Worm (Caenorhabditis elegans) whole organism, late embryonic: ENCODE results near the gene ptr-19.

Experiments
- K02D7.2 ChIP-seq: sonication (generic microtip); optimal IDR thresholded peaks from 2 replicates; lab custom pipeline; 2017; ENCODE audit warnings: mild to moderate bottlenecking, missing genetic modification characterization, missing compliant biosample characterization
- ama-1 ChIP-seq: fragments of 150-350 bp; optimal IDR thresholded peaks from 2 replicates; lab custom pipeline; 2014
- ceh-19 ChIP-seq: fragments of 200-800 bp; sonication (Bioruptor generic); optimal IDR thresholded peaks from 2 replicates; lab custom pipeline; 2018; ENCODE audit warnings: mild to moderate bottlenecking, missing genetic modification characterization, missing compliant biosample characterization
- ceh-24 ChIP-seq: sonication (generic microtip); optimal IDR thresholded peaks from 2 replicates; lab custom pipeline; 2016; ENCODE audit warnings: mild to moderate bottlenecking, missing genetic modification characterization, missing compliant biosample characterization
- dve-1 ChIP-seq: sonication (generic microtip); optimal IDR thresholded peaks from 2 replicates; lab custom pipeline; 2017; ENCODE audit warnings: antibody characterized with exemption, mild to moderate bottlenecking, missing genetic modification characterization, missing compliant biosample characterization
- elt-2 ChIP-seq: sonication (generic microtip); optimal IDR thresholded peaks from 2 replicates; lab custom pipeline; 2016; ENCODE audit warnings: missing genetic modification reagents, missing genetic modification characterization, missing compliant biosample characterization
- fkh-10 ChIP-seq: fragments of 150-350 bp; optimal IDR thresholded peaks from 2 replicates; lab custom pipeline; 2014; ENCODE audit warnings: missing biosample characterization, missing genetic modification reagents, missing genetic modification characterization
- gmeb-2 ChIP-seq: sonication (generic microtip); optimal IDR thresholded peaks from 2 replicates; lab custom pipeline; 2016; ENCODE audit warnings: missing genetic modification characterization, inconsistent platforms, missing compliant biosample characterization
- hlh-6 ChIP-seq: sonication (generic microtip); optimal IDR thresholded peaks from 2 replicates; lab custom pipeline; 2016; ENCODE audit warnings: missing genotype, missing genetic modification characterization, missing compliant biosample characterization
- madf-2 ChIP-seq: sonication (generic microtip); optimal IDR thresholded peaks from 2 replicates; lab custom pipeline; 2017; ENCODE audit warnings: missing genetic modification characterization, missing compliant biosample characterization
- pha-4 ChIP-seq: fragments of 150-350 bp; optimal IDR thresholded peaks from 2 replicates; lab custom pipeline; 2018; ENCODE audit warnings: missing biosample characterization, missing genetic modification reagents, missing genetic modification characterization
- tbx-2 ChIP-seq: sonication (generic microtip); optimal IDR thresholded peaks from 2 replicates; lab custom pipeline; 2016; ENCODE audit warnings: missing genetic modification characterization, missing compliant biosample characterization

DNA sequence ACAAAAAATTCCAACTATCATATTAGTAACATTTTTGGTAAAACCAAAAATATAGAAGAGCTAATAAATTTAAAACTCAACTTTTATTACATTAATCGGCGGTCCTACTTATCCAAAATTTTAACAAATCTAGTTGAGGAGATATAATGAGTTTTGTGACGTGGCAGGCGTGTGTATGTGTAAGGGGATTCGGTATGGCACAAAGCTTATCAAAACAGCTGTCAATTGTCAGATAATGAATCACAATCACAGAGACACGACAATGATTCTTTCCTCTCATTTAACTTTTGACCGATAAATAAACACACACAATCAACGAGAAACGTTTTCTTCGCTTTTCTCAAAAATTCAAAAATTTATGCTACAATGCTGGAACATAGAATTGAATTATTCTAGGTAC is 20.4 kb downstream of the ptr-19 start, which contains the start of gene K11D9.3:
- no peak for TF ChIP-seq ceh-24 (tag; lab: Kevin White, UChicago)
- TF ChIP-seq elt-2 (tag; lab: Kevin White, UChicago): no peak
- TF ChIP-seq pha-4 (tag; lab: Kevin White, UChicago): no peak
- no peak for TF ChIP-seq K02D7.2 (tag; lab: Kevin White, UChicago)
- no peak for TF ChIP-seq fkh-10 (GFP tag; lab: Kevin White, UChicago)
- TF ChIP-seq gmeb-2 (tag; lab: Kevin White, UChicago): no peak
- no peak for TF ChIP-seq ceh-19 (GFP tag; lab: Kevin White, UChicago)
- TF ChIP-seq hlh-6: no peak
- no peak for TF ChIP-seq ama-1 (lab: Kevin White, UChicago)
- TF ChIP-seq madf-2: no peak
- no peak for TF ChIP-seq dve-1 (tag; lab: Kevin White, UChicago)
- TF ChIP-seq tbx-2 (tag; lab: Kevin White, UChicago): no peak
